Fruit fly (Drosophila melanogaster) whole organism, pupa: ENCODE measurements around the gene CG18558.

Source experiments
- CG12605 ChIP-seq: fragments of 200-800 bp; sonication (Bioruptor generic); IDR thresholded peaks from 2 replicates; pipeline ENCODE4 v1.3.6; 2022; ENCODE audit warnings: missing biosample characterization, missing genetic modification characterization
- CG13204 ChIP-seq: fragments of 200-800 bp; sonication (Bioruptor generic); optimal IDR thresholded peaks from 2 replicates; lab custom pipeline; 2018; ENCODE audit warnings: missing biosample characterization, mild to moderate bottlenecking, missing genetic modification characterization, moderate library complexity
- CG14655 ChIP-seq: fragments of 200-800 bp; sonication (Bioruptor generic); optimal IDR thresholded peaks from 3 replicates; lab custom pipeline; 2017; ENCODE audit warnings: mild to moderate bottlenecking, missing biosample characterization, missing genetic modification reagents, missing genetic modification characterization
- CG17806 ChIP-seq: fragments of 200-800 bp; sonication (Bioruptor generic); optimal IDR thresholded peaks from 2 replicates; lab custom pipeline; 2018; ENCODE audit warnings: missing biosample characterization, mild to moderate bottlenecking, missing genetic modification characterization, moderate library complexity
- CG32121 ChIP-seq: fragments of 200-800 bp; sonication (Bioruptor generic); IDR thresholded peaks from 2 replicates; pipeline ENCODE4 v1.3.6; 2022; ENCODE audit warnings: missing biosample characterization, missing genetic modification characterization
- CG34367 ChIP-seq: fragments of 200-800 bp; sonication (Bioruptor generic); optimal IDR thresholded peaks from 2 replicates; lab custom pipeline; 2018; ENCODE audit warnings: missing biosample characterization, mild to moderate bottlenecking, missing genetic modification characterization
- CG4496 ChIP-seq: fragments of 200-800 bp; sonication (Bioruptor generic); IDR thresholded peaks from 3 replicates; pipeline ENCODE4 v1.3.6; 2022; ENCODE audit warnings: missing biosample characterization, missing genetic modification characterization
- CG8159 ChIP-seq: fragments of 200-800 bp; sonication (Bioruptor generic); optimal IDR thresholded peaks from 3 replicates; lab custom pipeline; 2018; ENCODE audit warnings: missing biosample characterization, mild to moderate bottlenecking, missing genetic modification characterization, moderate library complexity
- CG8301 ChIP-seq: fragments of 200-800 bp; sonication (Bioruptor generic); optimal IDR thresholded peaks from 2 replicates; lab custom pipeline; 2018; ENCODE audit warnings: missing biosample characterization, mild to moderate bottlenecking, missing genetic modification characterization
- CG9948 ChIP-seq: fragments of 200-800 bp; sonication (Bioruptor generic); optimal IDR thresholded peaks from 2 replicates; lab custom pipeline; 2018; ENCODE audit warnings: missing biosample characterization, mild to moderate bottlenecking, missing genetic modification characterization, moderate library complexity
- D1 ChIP-seq: fragments of 200-800 bp; sonication (Bioruptor generic); optimal IDR thresholded peaks from 2 replicates; lab custom pipeline; 2018; ENCODE audit warnings: missing biosample characterization, mild to moderate bottlenecking, missing genetic modification characterization, moderate library complexity
- EcR ChIP-seq: fragments of 200-800 bp; sonication (Bioruptor generic); optimal IDR thresholded peaks from 3 replicates; lab custom pipeline; 2019; ENCODE audit warnings: missing biosample characterization, missing genetic modification characterization, mild to moderate bottlenecking, moderate library complexity, missing genetic modification reagents
- Ets98B ChIP-seq: fragments of 200-800 bp; sonication (Bioruptor generic); IDR thresholded peaks from 2 replicates; pipeline ENCODE4 v1.3.6; 2022; ENCODE audit warnings: missing biosample characterization, missing genetic modification characterization

DNA sequence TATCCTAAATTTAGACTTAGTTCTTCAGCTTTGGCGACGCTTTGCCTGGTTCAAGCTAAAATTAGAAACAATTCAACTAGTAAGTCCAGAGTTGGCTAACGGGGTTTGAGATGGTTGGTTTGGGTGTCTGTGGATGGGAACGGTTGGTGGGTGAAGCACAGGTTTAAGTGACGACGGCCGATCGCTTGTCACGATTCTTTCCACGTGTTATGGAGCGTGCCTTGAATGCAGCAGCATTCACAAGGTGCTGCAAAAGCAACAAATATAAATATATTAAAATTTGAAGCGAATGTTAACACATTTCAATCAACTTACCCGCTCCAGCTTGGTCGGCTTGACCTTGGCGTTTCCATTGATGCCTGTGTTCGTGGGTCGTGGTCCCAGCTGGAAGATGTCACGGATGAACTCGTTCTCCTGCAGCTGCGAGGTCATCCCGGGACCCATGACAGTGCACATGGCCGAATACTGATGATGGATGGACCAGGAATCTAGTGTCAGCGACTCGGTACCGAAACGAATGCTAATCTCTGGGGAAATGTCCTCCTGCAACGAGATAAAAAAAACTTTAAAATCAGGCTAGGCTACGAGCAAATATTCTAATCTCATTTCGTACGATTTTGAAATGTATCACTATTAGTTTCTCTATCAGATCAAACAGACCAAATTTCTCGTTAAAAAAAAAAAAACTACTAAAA, 24.8 kb upstream of the CG18558 start, which contains the start of gene CG8813:
- no peak for TF ChIP-seq CG12605 (GFP tag; lab: Robert Waterston, UW)
- TF ChIP-seq CG17806 (tag; lab: Kevin White, UChicago), result no peak
- TF ChIP-seq EcR (GFP tag; lab: Kevin White, UChicago), result no peak
- no peak for TF ChIP-seq Ets98B (GFP tag; lab: Robert Waterston, UW)
- no peak for TF ChIP-seq CG8301 (tag; lab: Kevin White, UChicago)
- no peak for TF ChIP-seq CG14655
- no peak for TF ChIP-seq CG32121 (GFP tag; lab: Robert Waterston, UW)
- TF ChIP-seq D1, result no peak
- TF ChIP-seq CG9948 (tag; lab: Kevin White, UChicago), result no peak
- TF ChIP-seq CG8159 (tag; lab: Kevin White, UChicago), result no peak
- no peak for TF ChIP-seq CG34367 (tag; lab: Kevin White, UChicago)
- no peak for TF ChIP-seq CG4496 (GFP tag; lab: Robert Waterston, UW)
- TF ChIP-seq CG13204 (GFP tag; lab: Kevin White, UChicago), result no peak
